Fruit fly (Drosophila melanogaster) whole organism, embryonic: ENCODE measurements around the gene Setx.

ENCODE experiments used
- Abd-B ChIP-seq: fragments of 200-800 bp; sonication (Bioruptor generic); optimal IDR thresholded peaks from 2 replicates; lab custom pipeline; 2018; ENCODE audit warnings: missing biosample characterization, mild to moderate bottlenecking, missing genetic modification characterization, moderate library complexity
- Bgb ChIP-seq: fragments of 200-800 bp; sonication (Bioruptor generic); IDR thresholded peaks from 2 replicates; pipeline ENCODE4 v1.3.6; 2022; ENCODE audit warnings: missing biosample characterization, missing genetic modification characterization; ENCODE audit not compliant: partially characterized antibody
- Blimp-1 ChIP-seq: fragments of 200-800 bp; sonication (Bioruptor generic); optimal IDR thresholded peaks from 3 replicates; lab custom pipeline; 2018; ENCODE audit warnings: missing biosample characterization, missing genetic modification characterization, mild to moderate bottlenecking, moderate library complexity, missing genetic modification reagents
- CG10321 ChIP-seq: fragments of 200-800 bp; sonication (Bioruptor generic); IDR thresholded peaks from 2 replicates; pipeline ENCODE4 v1.3.6; 2022; ENCODE audit warnings: missing biosample characterization, missing genetic modification characterization
- CG10543 ChIP-seq: fragments of 200-800 bp; sonication (Bioruptor generic); optimal IDR thresholded peaks from 3 replicates; lab custom pipeline; 2017; ENCODE audit warnings: missing biosample characterization, mild to moderate bottlenecking, missing genetic modification characterization, moderate library complexity
- CG13287 ChIP-seq: fragments of 200-800 bp; sonication (Bioruptor generic); IDR thresholded peaks from 2 replicates; pipeline ENCODE4 v1.3.6; 2022; ENCODE audit warnings: missing biosample characterization, missing genetic modification characterization; ENCODE audit not compliant: partially characterized antibody
- CG17385 ChIP-seq: fragments of 200-800 bp; sonication (Bioruptor generic); optimal IDR thresholded peaks from 3 replicates; lab custom pipeline; 2018; ENCODE audit warnings: missing biosample characterization, mild to moderate bottlenecking, missing genetic modification characterization
- CG18011 ChIP-seq: fragments of 200-800 bp; sonication (Bioruptor generic); optimal IDR thresholded peaks from 2 replicates; lab custom pipeline; 2017; ENCODE audit warnings: missing biosample characterization, missing genetic modification characterization, mild to moderate bottlenecking, moderate library complexity, missing genotype
- CG1832 ChIP-seq: fragments of 200-800 bp; sonication (Bioruptor generic); optimal IDR thresholded peaks from 2 replicates; lab custom pipeline; 2017; ENCODE audit warnings: missing biosample characterization, mild to moderate bottlenecking, missing genetic modification characterization, inconsistent platforms
- CG2678 ChIP-seq: fragments of 200-800 bp; sonication (Bioruptor generic); optimal IDR thresholded peaks from 3 replicates; lab custom pipeline; 2019; ENCODE audit warnings: missing biosample characterization, mild to moderate bottlenecking, missing genetic modification characterization, moderate library complexity
- CG2712 ChIP-seq: fragments of 200-800 bp; optimal IDR thresholded peaks from 3 replicates; lab custom pipeline; 2019; ENCODE audit warnings: missing biosample characterization, mild to moderate bottlenecking, missing genetic modification characterization, moderate library complexity
- CG31365 ChIP-seq: fragments of 200-800 bp; sonication (Bioruptor generic); optimal IDR thresholded peaks from 2 replicates; lab custom pipeline; 2018; ENCODE audit warnings: missing biosample characterization, mild to moderate bottlenecking, missing genetic modification characterization
- CG33213 ChIP-seq: fragments of 200-800 bp; sonication (Bioruptor generic); optimal IDR thresholded peaks from 3 replicates; lab custom pipeline; 2016; ENCODE audit warnings: missing biosample characterization, missing genetic modification characterization
- CG34224 ChIP-seq: fragments of 200-800 bp; sonication (Bioruptor generic); IDR thresholded peaks from 3 replicates; pipeline ENCODE4 v1.3.6; 2022; ENCODE audit warnings: missing biosample characterization, missing genetic modification characterization; ENCODE audit not compliant: partially characterized antibody
- CG3995 ChIP-seq: fragments of 200-800 bp; sonication (Bioruptor generic); optimal IDR thresholded peaks from 3 replicates; lab custom pipeline; 2016; ENCODE audit warnings: missing biosample characterization, missing genetic modification characterization
- CoRest ChIP-seq: fragments of 200-800 bp; sonication (Bioruptor generic); optimal IDR thresholded peaks from 3 replicates; lab custom pipeline; 2018; ENCODE audit warnings: missing biosample characterization, mild to moderate bottlenecking, missing genetic modification characterization, moderate library complexity
- D19A ChIP-seq: fragments of 200-800 bp; optimal IDR thresholded peaks from 3 replicates; lab custom pipeline; 2019; ENCODE audit warnings: missing biosample characterization, mild to moderate bottlenecking, missing genetic modification characterization, moderate library complexity
- Dp ChIP-seq: fragments of 200-800 bp; sonication (Bioruptor generic); optimal IDR thresholded peaks from 2 replicates; lab custom pipeline; 2018; ENCODE audit warnings: missing biosample characterization, mild to moderate bottlenecking, missing genetic modification characterization, moderate library complexity
- Ets65A ChIP-seq: fragments of 200-800 bp; sonication (Bioruptor generic); peaks from one replicate; lab custom pipeline; 2016; ENCODE audit warnings: missing biosample characterization, missing genetic modification characterization
- Kr ChIP-seq: fragments of 200-800 bp; sonication (Bioruptor generic); optimal IDR thresholded peaks from 2 replicates; lab custom pipeline; 2017; ENCODE audit warnings: missing biosample characterization, mild to moderate bottlenecking, missing genetic modification characterization
- MBD-R2 ChIP-seq: fragments of 200-800 bp; sonication (Bioruptor generic); IDR thresholded peaks from 2 replicates; pipeline ENCODE4 v1.3.6; 2022; ENCODE audit warnings: missing biosample characterization, missing genetic modification characterization
- Myb ChIP-seq: fragments of 200-800 bp; sonication (Bioruptor generic); optimal IDR thresholded peaks from 2 replicates; lab custom pipeline; 2016; ENCODE audit warnings: missing biosample characterization, missing genetic modification characterization
- Nf-YC ChIP-seq: fragments of 200-800 bp; optimal IDR thresholded peaks from 3 replicates; lab custom pipeline; 2019; ENCODE audit warnings: missing biosample characterization, mild to moderate bottlenecking, missing genetic modification characterization, moderate library complexity
- Sox102F ChIP-seq: fragments of 200-800 bp; sonication (Bioruptor generic); optimal IDR thresholded peaks from 2 replicates; lab custom pipeline; 2018; ENCODE audit warnings: missing biosample characterization, mild to moderate bottlenecking, missing genetic modification characterization, moderate library complexity
- YL-1 ChIP-seq: fragments of 200-800 bp; sonication (Bioruptor generic); optimal IDR thresholded peaks from 3 replicates; lab custom pipeline; 2017; ENCODE audit warnings: missing biosample characterization, mild to moderate bottlenecking, missing genetic modification characterization
- crp ChIP-seq, 2 experiments: fragments of 200-800 bp; sonication (Bioruptor generic); optimal IDR thresholded peaks; 2 replicates in 1 of 2; 3 replicates in 1 of 2; lab custom pipeline; 2017; ENCODE audit warnings: missing biosample characterization in 2 of 2, missing genetic modification characterization in 2 of 2, mild to moderate bottlenecking in 1 of 2, moderate library complexity in 1 of 2
- en ChIP-seq: fragments of 200-800 bp; sonication (Bioruptor generic); optimal IDR thresholded peaks from 2 replicates; lab custom pipeline; 2016; ENCODE audit warnings: missing biosample characterization, missing genetic modification characterization
- ewg ChIP-seq: fragments of 200-800 bp; sonication (Bioruptor generic); optimal IDR thresholded peaks from 3 replicates; lab custom pipeline; 2017; ENCODE audit warnings: mild to moderate bottlenecking, missing biosample characterization, missing genetic modification reagents, missing genetic modification characterization
- ftz-f1 ChIP-seq: fragments of 200-800 bp; sonication (Bioruptor generic); optimal IDR thresholded peaks from 2 replicates; lab custom pipeline; 2016; ENCODE audit warnings: missing biosample characterization, missing genetic modification characterization
- hkb ChIP-seq, 2 experiments: fragments of 200-800 bp in 1 of 2; fragments of >200 bp in 1 of 2; sonication (Bioruptor generic) in 1 of 2; IDR thresholded peaks in 1 of 2; optimal IDR thresholded peaks in 1 of 2; 2 replicates each; pipeline versions ENCODE4 v1.3.6 to Lab custom; 2017 to 2022; ENCODE audit warnings: missing biosample characterization in 1 of 2, missing genetic modification characterization in 1 of 2
- kah ChIP-seq: fragments of 200-800 bp; sonication (Bioruptor generic); optimal IDR thresholded peaks from 2 replicates; lab custom pipeline; 2018; ENCODE audit warnings: missing biosample characterization, mild to moderate bottlenecking, missing genetic modification characterization
- lbe ChIP-seq: fragments of 200-800 bp; sonication (Bioruptor generic); optimal IDR thresholded peaks from 2 replicates; lab custom pipeline; 2016; ENCODE audit warnings: missing biosample characterization, mild to moderate bottlenecking, missing genetic modification characterization
- pros ChIP-seq: fragments of 200-800 bp; sonication (Bioruptor generic); optimal IDR thresholded peaks from 3 replicates; lab custom pipeline; 2019; ENCODE audit warnings: missing biosample characterization, mild to moderate bottlenecking, missing genetic modification characterization, moderate library complexity
- pzg ChIP-seq: fragments of 200-800 bp; sonication (Bioruptor generic); optimal IDR thresholded peaks from 3 replicates; lab custom pipeline; 2018; ENCODE audit warnings: missing biosample characterization, mild to moderate bottlenecking, missing genetic modification characterization, moderate library complexity
- rib ChIP-seq: fragments of 200-800 bp; sonication (Bioruptor generic); IDR thresholded peaks from 2 replicates; pipeline ENCODE4 v1.3.6; 2022; ENCODE audit warnings: missing biosample characterization, missing genetic modification characterization
- sim ChIP-seq: fragments of 200-800 bp; sonication (Bioruptor generic); IDR thresholded peaks from 2 replicates; pipeline ENCODE4 v1.3.6; 2022; ENCODE audit warnings: missing biosample characterization, missing genetic modification characterization
- stc ChIP-seq: fragments of 200-800 bp; sonication (Bioruptor generic); IDR thresholded peaks from 2 replicates; pipeline ENCODE4 v1.3.6; 2022; ENCODE audit warnings: missing biosample characterization, missing genetic modification characterization
- vvl ChIP-seq: fragments of 200-800 bp; sonication (Bioruptor generic); IDR thresholded peaks from 2 replicates; pipeline ENCODE4 v1.3.6; 2022; ENCODE audit warnings: missing biosample characterization, missing genetic modification characterization

The Setx gene

dm6 chr3L:8159724-8160422 lies 22.6 kb upstream of the Setx start, which contains the start of gene CG43886:
CG43886 (minus strand) TSS chr3L:8159774.
- no peak for TF ChIP-seq stc
- no peak for TF ChIP-seq CG10543 (GFP tag; lab: Kevin White, UChicago)
- no peak for TF ChIP-seq CG2678 (tag; lab: Kevin White, UChicago)
- TF ChIP-seq en (GFP tag; lab: Kevin White, UChicago): no peak
- peak; percentile 6 for TF ChIP-seq CG3995 (GFP tag; lab: Kevin White, UChicago)
- TF ChIP-seq Myb (GFP tag; lab: Kevin White, UChicago): peak; percentile 99
- TF ChIP-seq pzg (GFP tag; lab: Kevin White, UChicago): peak; percentile 21
- TF ChIP-seq CoRest (tag; lab: Kevin White, UChicago): peak; percentile 21
- TF ChIP-seq rib (GFP tag; lab: Robert Waterston, UW): no peak
- peak; percentile 60 for TF ChIP-seq Abd-B (GFP tag; lab: Kevin White, UChicago)
- TF ChIP-seq Ets65A (GFP tag; lab: Kevin White, UChicago): peak; percentile 72
- peak; percentile 88 for TF ChIP-seq CG31365
- no peak for TF ChIP-seq Kr (GFP tag; lab: Kevin White, UChicago)
- TF ChIP-seq Dp (GFP tag; lab: Kevin White, UChicago): peak; percentile 41
- no peak for TF ChIP-seq sim (GFP tag; lab: Robert Waterston, UW)
- TF ChIP-seq CG18011 (GFP tag; lab: Kevin White, UChicago): peak; percentile 96
- no peak for TF ChIP-seq Sox102F (GFP tag; lab: Kevin White, UChicago)
- no peak for TF ChIP-seq CG2712 (tag; lab: Kevin White, UChicago)
- peak; percentile 49; the same call in 1 of the 2 replicates for TF ChIP-seq vvl (GFP tag; lab: Robert Waterston, UW)
- peak in 1 of 2 experiments; percentile 8 for TF ChIP-seq crp (GFP tag; optimal IDR thresholded peaks at IDR 0.05; lab: Kevin White, UChicago)
- no peak for TF ChIP-seq ftz-f1
- TF ChIP-seq Blimp-1 (GFP tag; lab: Kevin White, UChicago): no peak
- TF ChIP-seq CG33213 (GFP tag; lab: Kevin White, UChicago): no peak
- no peak for TF ChIP-seq YL-1 (GFP tag; lab: Kevin White, UChicago)
- TF ChIP-seq kah: no peak

- TF ChIP-seq Myb (GFP tag; lab: Kevin White, UChicago): peak; percentile 69
- peak; percentile 81 for TF ChIP-seq CG10321 (GFP tag; lab: Robert Waterston, UW)
- no peak for TF ChIP-seq hkb (optimal IDR thresholded peaks at IDR 0.05; lab: Kevin White, UChicago)
- TF ChIP-seq hkb (GFP tag; IDR thresholded peaks at IDR 0.05; lab: Robert Waterston, UW): no peak
- peak in 1 of 2 experiments; percentile 84 for TF ChIP-seq crp (GFP tag; optimal IDR thresholded peaks at IDR 0.05; lab: Kevin White, UChicago)
- TF ChIP-seq lbe (GFP tag; lab: Kevin White, UChicago): peak; percentile 53
- peak; percentile 29 for TF ChIP-seq D19A
- peak; percentile 96 for TF ChIP-seq CG18011 (GFP tag; lab: Kevin White, UChicago)
- no peak for TF ChIP-seq Bgb (GFP tag; lab: Robert Waterston, UW)
- peak; percentile 20 for TF ChIP-seq Nf-YC (tag; lab: Kevin White, UChicago)
- TF ChIP-seq CG1832 (GFP tag; lab: Kevin White, UChicago): no peak
- TF ChIP-seq pros (GFP tag; lab: Kevin White, UChicago): no peak
- no peak for TF ChIP-seq ewg
- peak; percentile 54 for TF ChIP-seq CG31365
- 0 out of 2 replicates have a peak, but pooled peaks have one; percentile 14 for TF ChIP-seq CG13287 (GFP tag; lab: Robert Waterston, UW)
- TF ChIP-seq CG17385: peak; percentile 61
- TF ChIP-seq MBD-R2 (GFP tag; lab: Robert Waterston, UW): peak; percentile 35; the same call in 1 of the 2 replicates
- peak; percentile 10 for TF ChIP-seq pzg (GFP tag; lab: Kevin White, UChicago)
- TF ChIP-seq CG34224: 0 out of 3 replicates have a peak, but pooled peaks have one; percentile 18
- TF ChIP-seq, all 482 proteins: peak for 13
These were observed 21.6 kb upstream of the Setx start, which contains the start of gene CG42445 for dm6 chr3L:8158715-8159380. CG42445 (minus strand) TSS chr3L:8158900.
